In genomic region chr3R:10597606-10598565, dm6 we compare ENCODE assay signal across 1 fruit fly cellular context.
TF ChIP-seq lines count a peak whose summit lies in the region.

No protein-coding gene starts in this region.

TF ChIP-seq in whole organism, embryonic, 481 proteins besides CTCF, POLR2A, EP300 and RAD21 (continued from another document and continues in another):
- TF ChIP-seq CG6272 (GFP tag; IDR thresholded peaks at IDR 0.05; lab: Robert Waterston, UW): peak; percentile 85
- peak; percentile 87 for TF ChIP-seq CG32772 (GFP tag; IDR thresholded peaks at IDR 0.05; lab: Robert Waterston, UW)
- TF ChIP-seq Hsf (GFP tag; optimal IDR thresholded peaks at IDR 0.05; lab: Kevin White, UChicago): peak; percentile 79
- no peak for TF ChIP-seq Stat92E (GFP tag; optimal IDR thresholded peaks at IDR 0.05; lab: Kevin White, UChicago)
- TF ChIP-seq Elba2 (GFP tag; optimal IDR thresholded peaks at IDR 0.05; lab: Kevin White, UChicago): no peak
- no peak for TF ChIP-seq CG14860 (GFP tag; IDR thresholded peaks at IDR 0.05; lab: Robert Waterston, UW; ENCODE audit: partially characterized antibody)
- TF ChIP-seq E2f1 (GFP tag; IDR thresholded peaks at IDR 0.05; lab: Robert Waterston, UW): peak; percentile 85
- no peak for TF ChIP-seq pzg (GFP tag; optimal IDR thresholded peaks at IDR 0.05; lab: Kevin White, UChicago)
- TF ChIP-seq Tbp (GFP tag; optimal IDR thresholded peaks at IDR 0.05; lab: Kevin White, UChicago): no peak
- no peak for TF ChIP-seq CG34376 (GFP tag; optimal IDR thresholded peaks at IDR 0.05; lab: Kevin White, UChicago)
- peak; percentile 47 for TF ChIP-seq D19B (GFP tag; optimal IDR thresholded peaks at IDR 0.05; lab: Kevin White, UChicago)
- peak; percentile 80 for TF ChIP-seq CG33557 (GFP tag; optimal IDR thresholded peaks at IDR 0.05; lab: Kevin White, UChicago)
- peak; percentile 28 for TF ChIP-seq crc (GFP tag; optimal IDR thresholded peaks at IDR 0.05; lab: Kevin White, UChicago)
- peak; percentile 25 for TF ChIP-seq CG9609 (GFP tag; optimal IDR thresholded peaks at IDR 0.05; lab: Kevin White, UChicago)
- peak; percentile 84 for TF ChIP-seq ap (GFP tag; IDR thresholded peaks at IDR 0.05; lab: Robert Waterston, UW)
- TF ChIP-seq Kr (GFP tag; optimal IDR thresholded peaks at IDR 0.05; lab: Kevin White, UChicago): peak; percentile 55
- no peak for TF ChIP-seq bbx (GFP tag; IDR thresholded peaks at IDR 0.05; lab: Robert Waterston, UW; ENCODE audit: partially characterized antibody)
- TF ChIP-seq CG17612 (GFP tag; IDR thresholded peaks at IDR 0.05; lab: Robert Waterston, UW): peak; percentile 77
- TF ChIP-seq Six4 (GFP tag; optimal IDR thresholded peaks at IDR 0.05; lab: Kevin White, UChicago): peak; percentile 68
- no peak for TF ChIP-seq ftz-f1 (GFP tag; optimal IDR thresholded peaks at IDR 0.05; lab: Kevin White, UChicago)
- peak; percentile 43 for TF ChIP-seq Usf (GFP tag; optimal IDR thresholded peaks at IDR 0.05; lab: Kevin White, UChicago)
- TF ChIP-seq Eip74EF (GFP tag; optimal IDR thresholded peaks at IDR 0.05; lab: Kevin White, UChicago): peak in 1 of 2 experiments; percentile 73
- no peak for TF ChIP-seq CG10565 (GFP tag; optimal IDR thresholded peaks at IDR 0.05; lab: Kevin White, UChicago)
- no peak for TF ChIP-seq repo (GFP tag; optimal IDR thresholded peaks at IDR 0.05; lab: Kevin White, UChicago)
- TF ChIP-seq lab (GFP tag; optimal IDR thresholded peaks at IDR 0.05; lab: Kevin White, UChicago): peak; percentile 91
- TF ChIP-seq dati (GFP tag; IDR thresholded peaks at IDR 0.05; lab: Robert Waterston, UW): 0 out of 2 replicates have a peak, but pooled peaks have one; percentile 38
- peak; percentile 46 for TF ChIP-seq HLHmδ (GFP tag; optimal IDR thresholded peaks at IDR 0.05; lab: Kevin White, UChicago)
- peak; percentile 20 for TF ChIP-seq fu2 (GFP tag; optimal IDR thresholded peaks at IDR 0.05; lab: Kevin White, UChicago)
- peak; percentile 24 for TF ChIP-seq fd64A (GFP tag; optimal IDR thresholded peaks at IDR 0.05; lab: Kevin White, UChicago)
- peak; percentile 77 for TF ChIP-seq CG10209 (GFP tag; optimal IDR thresholded peaks at IDR 0.05; lab: Kevin White, UChicago)
- TF ChIP-seq CG7745 (tag; optimal IDR thresholded peaks at IDR 0.05; lab: Kevin White, UChicago): no peak
- no peak for TF ChIP-seq hbn (GFP tag; IDR thresholded peaks at IDR 0.05; lab: Robert Waterston, UW; ENCODE audit: partially characterized antibody)
- TF ChIP-seq CG18599 (GFP tag; optimal IDR thresholded peaks at IDR 0.05; lab: Kevin White, UChicago): peak; percentile 87
- TF ChIP-seq CG10274 (GFP tag; optimal IDR thresholded peaks at IDR 0.05; lab: Kevin White, UChicago): peak; percentile 60
- no peak for TF ChIP-seq lov (optimal IDR thresholded peaks at IDR 0.05; lab: Kevin White, UChicago)
- peak; percentile 60; the same call in 1 of the 3 replicates for TF ChIP-seq lov (GFP tag; IDR thresholded peaks at IDR 0.05; lab: Robert Waterston, UW)
- TF ChIP-seq CG12236 (GFP tag; optimal IDR thresholded peaks at IDR 0.05; lab: Kevin White, UChicago): peak; percentile 21
- TF ChIP-seq CG4707 (GFP tag; optimal IDR thresholded peaks at IDR 0.05; lab: Kevin White, UChicago): peak; percentile 58
- TF ChIP-seq CG30431 (GFP tag; optimal IDR thresholded peaks at IDR 0.05; lab: Kevin White, UChicago): peak; percentile 76
- peak; percentile 58 for TF ChIP-seq pum (GFP tag; optimal IDR thresholded peaks at IDR 0.05; lab: Kevin White, UChicago)
- no peak for TF ChIP-seq CG34224 (GFP tag; IDR thresholded peaks at IDR 0.05; lab: Robert Waterston, UW; ENCODE audit: partially characterized antibody)
- peak; percentile 74 for TF ChIP-seq CG1529 (GFP tag; optimal IDR thresholded peaks at IDR 0.05; lab: Kevin White, UChicago)
- TF ChIP-seq dpn (GFP tag; optimal IDR thresholded peaks at IDR 0.05; lab: Kevin White, UChicago): peak; percentile 35 to 86
- peak; percentile 93 for TF ChIP-seq gem (tag; optimal IDR thresholded peaks at IDR 0.05; lab: Kevin White, UChicago)
- TF ChIP-seq Oaz (GFP tag; IDR thresholded peaks at IDR 0.05; lab: Robert Waterston, UW): peak; percentile 78
- TF ChIP-seq CG4328 (GFP tag; optimal IDR thresholded peaks at IDR 0.05; lab: Kevin White, UChicago): peak; percentile 54
- TF ChIP-seq CG5953 (GFP tag; IDR thresholded peaks at IDR 0.05; lab: Robert Waterston, UW): peak; percentile 83
- TF ChIP-seq CG18619 (GFP tag; optimal IDR thresholded peaks at IDR 0.05; lab: Kevin White, UChicago): peak; percentile 68
- peak; percentile 82 for TF ChIP-seq CG17385 (GFP tag; optimal IDR thresholded peaks at IDR 0.05; lab: Kevin White, UChicago)
- no peak for TF ChIP-seq Dip2 (GFP tag; IDR thresholded peaks at IDR 0.05; lab: Robert Waterston, UW)
- TF ChIP-seq CG8359 (GFP tag; optimal IDR thresholded peaks at IDR 0.05; lab: Kevin White, UChicago; ENCODE audit: borderline replicate concordance): peak; percentile 65
- TF ChIP-seq CG16815 (GFP tag; optimal IDR thresholded peaks at IDR 0.05; lab: Kevin White, UChicago): peak; percentile 50
- no peak for TF ChIP-seq sc (optimal IDR thresholded peaks at IDR 0.05; lab: Kevin White, UChicago)
- peak; percentile 44 for TF ChIP-seq sc (GFP tag; optimal IDR thresholded peaks at IDR 0.05; lab: Kevin White, UChicago)
- TF ChIP-seq Blimp-1 (GFP tag; optimal IDR thresholded peaks at IDR 0.05; lab: Kevin White, UChicago): peak; percentile 89
- TF ChIP-seq lmd (GFP tag; IDR thresholded peaks at IDR 0.05; lab: Robert Waterston, UW): peak; percentile 89
- no peak for TF ChIP-seq amos (GFP tag; IDR thresholded peaks at IDR 0.05; lab: Robert Waterston, UW; ENCODE audit: partially characterized antibody)
- TF ChIP-seq Dp (GFP tag; optimal IDR thresholded peaks at IDR 0.05; lab: Kevin White, UChicago): no peak
- TF ChIP-seq zf30C (GFP tag; optimal IDR thresholded peaks at IDR 0.05; lab: Kevin White, UChicago): no peak
- peak; percentile 44 for TF ChIP-seq schlank (tag; optimal IDR thresholded peaks at IDR 0.05; lab: Kevin White, UChicago)
- peak; percentile 50; the same call in 1 of the 3 replicates for TF ChIP-seq z (GFP tag; IDR thresholded peaks at IDR 0.05; lab: Robert Waterston, UW)
- peak; percentile 88 for TF ChIP-seq CG17328 (GFP tag; IDR thresholded peaks at IDR 0.05; lab: Robert Waterston, UW)
- TF ChIP-seq cas (GFP tag; IDR thresholded peaks at IDR 0.05; lab: Robert Waterston, UW): peak; percentile 31; the same call in 1 of the 2 replicates
- TF ChIP-seq ash1 (GFP tag; optimal IDR thresholded peaks at IDR 0.05; lab: Kevin White, UChicago): no peak
- peak; percentile 61 for TF ChIP-seq CG6254 (GFP tag; optimal IDR thresholded peaks at IDR 0.05; lab: Kevin White, UChicago)
- peak; percentile 40 for TF ChIP-seq Dip3 (GFP tag; optimal IDR thresholded peaks at IDR 0.05; lab: Kevin White, UChicago)
- TF ChIP-seq Max (GFP tag; optimal IDR thresholded peaks at IDR 0.05; lab: Kevin White, UChicago): peak; percentile 75
- peak; percentile 58 for TF ChIP-seq CG15514 (GFP tag; optimal IDR thresholded peaks at IDR 0.05; lab: Kevin White, UChicago)
- no peak for TF ChIP-seq disco-r (GFP tag; optimal IDR thresholded peaks at IDR 0.05; lab: Kevin White, UChicago)
- TF ChIP-seq h (optimal IDR thresholded peaks at IDR 0.05; lab: Kevin White, UChicago): no peak
- TF ChIP-seq vnd (GFP tag; IDR thresholded peaks at IDR 0.05; lab: Robert Waterston, UW; ENCODE audit: partially characterized antibody): no peak
- TF ChIP-seq rib (GFP tag; IDR thresholded peaks at IDR 0.05; lab: Robert Waterston, UW): peak; percentile 84
- TF ChIP-seq ara (GFP tag; IDR thresholded peaks at IDR 0.05; lab: Robert Waterston, UW): peak; percentile 85
- peak in 1 of 2 experiments; percentile 93 for TF ChIP-seq bsh (GFP tag; optimal IDR thresholded peaks at IDR 0.05; lab: Kevin White, UChicago)
- peak; percentile 64 for TF ChIP-seq CG4404 (GFP tag; IDR thresholded peaks at IDR 0.05; lab: Robert Waterston, UW)
- TF ChIP-seq hkb (optimal IDR thresholded peaks at IDR 0.05; lab: Kevin White, UChicago): no peak
- peak; percentile 91 for TF ChIP-seq hkb (GFP tag; IDR thresholded peaks at IDR 0.05; lab: Robert Waterston, UW)
- TF ChIP-seq lola (GFP tag; optimal IDR thresholded peaks at IDR 0.05; lab: Kevin White, UChicago): peak in 1 of 3 experiments; percentile 73
- peak; percentile 92 for TF ChIP-seq CG9932 (GFP tag; IDR thresholded peaks at IDR 0.05; lab: Robert Waterston, UW)
- TF ChIP-seq hb (GFP tag; IDR thresholded peaks at IDR 0.05; lab: Robert Waterston, UW; ENCODE audit: partially characterized antibody): no peak
- TF ChIP-seq CG8388 (GFP tag; optimal IDR thresholded peaks at IDR 0.05; lab: Kevin White, UChicago): peak; percentile 82
- peak; percentile 89 for TF ChIP-seq CG4360 (GFP tag; IDR thresholded peaks at IDR 0.05; lab: Robert Waterston, UW)
- peak; percentile 88 for TF ChIP-seq chm (GFP tag; IDR thresholded peaks at IDR 0.05; lab: Robert Waterston, UW)
- TF ChIP-seq CG10431 (GFP tag; optimal IDR thresholded peaks at IDR 0.05; lab: Kevin White, UChicago): peak; percentile 76
- peak; percentile 87 for TF ChIP-seq CG11456 (GFP tag; IDR thresholded peaks at IDR 0.05; lab: Robert Waterston, UW)
- peak; percentile 57 for TF ChIP-seq CG17802 (tag; optimal IDR thresholded peaks at IDR 0.05; lab: Kevin White, UChicago)
- TF ChIP-seq CG10462 (GFP tag; optimal IDR thresholded peaks at IDR 0.05; lab: Kevin White, UChicago): peak; percentile 59
- TF ChIP-seq odd (GFP tag; optimal IDR thresholded peaks at IDR 0.05; lab: Kevin White, UChicago): peak; percentile 64
- peak; percentile 62 for TF ChIP-seq CG9727 (GFP tag; optimal IDR thresholded peaks at IDR 0.05; lab: Kevin White, UChicago)
- peak; percentile 25 for TF ChIP-seq CG17912 (GFP tag; optimal IDR thresholded peaks at IDR 0.05; lab: Kevin White, UChicago)
- no peak for TF ChIP-seq nom (GFP tag; optimal IDR thresholded peaks at IDR 0.05; lab: Kevin White, UChicago)
- TF ChIP-seq ato (GFP tag; IDR thresholded peaks at IDR 0.05; lab: Robert Waterston, UW; ENCODE audit: partially characterized antibody): no peak
- TF ChIP-seq CG11560 (tag; IDR thresholded peaks at IDR 0.05; lab: Robert Waterston, UW): peak; percentile 52; the same call in 1 of the 3 replicates
- TF ChIP-seq Meics (GFP tag; optimal IDR thresholded peaks at IDR 0.05; lab: Kevin White, UChicago): peak; percentile 80
- peak; percentile 77 for TF ChIP-seq CG10959 (GFP tag; IDR thresholded peaks at IDR 0.05; lab: Robert Waterston, UW)
- TF ChIP-seq ci (GFP tag; IDR thresholded peaks at IDR 0.05; lab: Robert Waterston, UW): peak; percentile 95
- peak in 1 of 2 experiments; percentile 46 for TF ChIP-seq chif (GFP tag; optimal IDR thresholded peaks at IDR 0.05; lab: Kevin White, UChicago)
- peak; percentile 84 for TF ChIP-seq CG4424 (GFP tag; optimal IDR thresholded peaks at IDR 0.05; lab: Kevin White, UChicago)
- TF ChIP-seq CG4730 (GFP tag; IDR thresholded peaks at IDR 0.05; lab: Robert Waterston, UW): peak; percentile 75
- peak; percentile 66 for TF ChIP-seq MTF-1 (GFP tag; optimal IDR thresholded peaks at IDR 0.05; lab: Kevin White, UChicago; ENCODE audit: borderline replicate concordance)
- TF ChIP-seq Nf-YC (tag; optimal IDR thresholded peaks at IDR 0.05; lab: Kevin White, UChicago): peak; percentile 66
- TF ChIP-seq CG7963 (GFP tag; IDR thresholded peaks at IDR 0.05; lab: Robert Waterston, UW; ENCODE audit: partially characterized antibody): no peak
- peak; percentile 35 for TF ChIP-seq p53 (GFP tag; optimal IDR thresholded peaks at IDR 0.05; lab: Kevin White, UChicago)
- TF ChIP-seq Doc2 (GFP tag; IDR thresholded peaks at IDR 0.05; lab: Robert Waterston, UW): peak; percentile 48; the same call in 1 of the 2 replicates
- TF ChIP-seq CG2202 (tag; optimal IDR thresholded peaks at IDR 0.05; lab: Kevin White, UChicago): peak; percentile 71
- TF ChIP-seq croc (GFP tag; conservative IDR thresholded peaks at IDR 0.05; lab: Robert Waterston, UW): peak; percentile 77
- TF ChIP-seq wdn (GFP tag; IDR thresholded peaks at IDR 0.05; lab: Robert Waterston, UW): peak; percentile 85
- no peak for TF ChIP-seq tll (GFP tag; optimal IDR thresholded peaks at IDR 0.05; lab: Kevin White, UChicago)
- TF ChIP-seq twi (tag; optimal IDR thresholded peaks at IDR 0.05; lab: Kevin White, UChicago): peak; percentile 72
- TF ChIP-seq CG14014 (GFP tag; IDR thresholded peaks at IDR 0.05; lab: Robert Waterston, UW): peak; percentile 91
- no peak for TF ChIP-seq CG1832 (GFP tag; optimal IDR thresholded peaks at IDR 0.05; lab: Kevin White, UChicago)
- peak; percentile 72 for TF ChIP-seq klu (GFP tag; IDR thresholded peaks at IDR 0.05; lab: Robert Waterston, UW)
- TF ChIP-seq wek (GFP tag; optimal IDR thresholded peaks at IDR 0.05; lab: Kevin White, UChicago): peak; percentile 49
- peak; percentile 91 for TF ChIP-seq CG15269 (tag; optimal IDR thresholded peaks at IDR 0.05; lab: Kevin White, UChicago)
- TF ChIP-seq HLH54F (GFP tag; optimal IDR thresholded peaks at IDR 0.05; lab: Kevin White, UChicago): peak; percentile 40
- peak; percentile 46 for TF ChIP-seq Drgx (GFP tag; IDR thresholded peaks at IDR 0.05; lab: Robert Waterston, UW)
- TF ChIP-seq CG14441 (GFP tag; IDR thresholded peaks at IDR 0.05; lab: Robert Waterston, UW): peak; percentile 88
- peak; percentile 83 for TF ChIP-seq CG10147 (GFP tag; optimal IDR thresholded peaks at IDR 0.05; lab: Kevin White, UChicago)
- peak; percentile 84 for TF ChIP-seq CG12942 (GFP tag; optimal IDR thresholded peaks at IDR 0.05; lab: Kevin White, UChicago)
- TF ChIP-seq CG4820 (GFP tag; optimal IDR thresholded peaks at IDR 0.05; lab: Kevin White, UChicago): peak; percentile 75
- peak; percentile 85 for TF ChIP-seq CG14050 (GFP tag; IDR thresholded peaks at IDR 0.05; lab: Robert Waterston, UW)
- peak; percentile 79 for TF ChIP-seq Dek (tag; optimal IDR thresholded peaks at IDR 0.05; lab: Kevin White, UChicago)
- peak; percentile 81 for TF ChIP-seq al (GFP tag; IDR thresholded peaks at IDR 0.05; lab: Robert Waterston, UW)
- peak; percentile 3 for TF ChIP-seq Ets97D (GFP tag; optimal IDR thresholded peaks at IDR 0.05; lab: Kevin White, UChicago)
- TF ChIP-seq bab2 (GFP tag; optimal IDR thresholded peaks at IDR 0.05; lab: Kevin White, UChicago): peak; percentile 55
- TF ChIP-seq gt (GFP tag; IDR thresholded peaks at IDR 0.05; lab: Robert Waterston, UW): no peak
- peak; percentile 88 for TF ChIP-seq CG2712 (tag; optimal IDR thresholded peaks at IDR 0.05; lab: Kevin White, UChicago)
- TF ChIP-seq bcd (GFP tag; optimal IDR thresholded peaks at IDR 0.05; lab: Kevin White, UChicago): peak; percentile 82
- TF ChIP-seq Trl (optimal IDR thresholded peaks at IDR 0.05; lab: Kevin White, UChicago): no peak
- TF ChIP-seq Trl (GFP tag; optimal IDR thresholded peaks at IDR 0.05; lab: Kevin White, UChicago): peak; percentile 13
